Fruit fly (Drosophila melanogaster) whole organism, embryonic: ENCODE results near the gene CG14410.

Experiments
- BEAF-32 ChIP-seq: fragments of 200-800 bp; sonication (Bioruptor generic); optimal IDR thresholded peaks from 3 replicates; lab custom pipeline; 2017; ENCODE audit warnings: missing biosample characterization, missing genetic modification characterization, mild to moderate bottlenecking, moderate library complexity, missing genetic modification reagents
- Bteb2 ChIP-seq: fragments of 200-800 bp; sonication (Bioruptor generic); optimal IDR thresholded peaks from 2 replicates; lab custom pipeline; 2016; ENCODE audit warnings: missing biosample characterization, missing genetic modification characterization
- CG11247 ChIP-seq: fragments of 200-800 bp; sonication (Bioruptor generic); IDR thresholded peaks from 2 replicates; pipeline ENCODE4 v1.3.6; 2022; ENCODE audit warnings: missing biosample characterization, missing genetic modification characterization
- CG13287 ChIP-seq: fragments of 200-800 bp; sonication (Bioruptor generic); IDR thresholded peaks from 2 replicates; pipeline ENCODE4 v1.3.6; 2022; ENCODE audit warnings: missing biosample characterization, missing genetic modification characterization; ENCODE audit not compliant: partially characterized antibody
- CG15011 ChIP-seq: fragments of 200-800 bp; sonication (Bioruptor generic); optimal IDR thresholded peaks from 3 replicates; lab custom pipeline; 2018; ENCODE audit warnings: missing biosample characterization, mild to moderate bottlenecking, missing genetic modification characterization
- CG15601 ChIP-seq: fragments of 200-800 bp; sonication (Bioruptor generic); optimal IDR thresholded peaks from 3 replicates; lab custom pipeline; 2019; ENCODE audit warnings: missing biosample characterization, mild to moderate bottlenecking, missing genetic modification characterization, moderate library complexity
- CG17359 ChIP-seq: fragments of 200-800 bp; sonication (Bioruptor generic); optimal IDR thresholded peaks from 3 replicates; lab custom pipeline; 2018; ENCODE audit warnings: missing biosample characterization, mild to moderate bottlenecking, missing genetic modification characterization, moderate library complexity
- CG17385 ChIP-seq: fragments of 200-800 bp; sonication (Bioruptor generic); optimal IDR thresholded peaks from 3 replicates; lab custom pipeline; 2018; ENCODE audit warnings: missing biosample characterization, mild to moderate bottlenecking, missing genetic modification characterization
- CG17612 ChIP-seq: fragments of 200-800 bp; sonication (Bioruptor generic); IDR thresholded peaks from 2 replicates; pipeline ENCODE4 v1.3.6; 2022; ENCODE audit warnings: missing biosample characterization, missing genetic modification characterization
- CG1832 ChIP-seq: fragments of 200-800 bp; sonication (Bioruptor generic); optimal IDR thresholded peaks from 2 replicates; lab custom pipeline; 2017; ENCODE audit warnings: missing biosample characterization, mild to moderate bottlenecking, missing genetic modification characterization, inconsistent platforms
- CG2712 ChIP-seq: fragments of 200-800 bp; optimal IDR thresholded peaks from 3 replicates; lab custom pipeline; 2019; ENCODE audit warnings: missing biosample characterization, mild to moderate bottlenecking, missing genetic modification characterization, moderate library complexity
- CG6175 ChIP-seq: fragments of 200-800 bp; sonication (Bioruptor generic); IDR thresholded peaks from 3 replicates; pipeline ENCODE4 v1.3.6; 2022; ENCODE audit warnings: missing biosample characterization, missing genetic modification characterization
- CG7271 ChIP-seq: fragments of 200-800 bp; sonication (Bioruptor generic); optimal IDR thresholded peaks from 2 replicates; lab custom pipeline; 2018; ENCODE audit warnings: missing biosample characterization, mild to moderate bottlenecking, missing genetic modification characterization, moderate library complexity
- CG7839 ChIP-seq: fragments of 200-800 bp; sonication (Bioruptor generic); optimal IDR thresholded peaks from 3 replicates; lab custom pipeline; 2018; ENCODE audit warnings: missing biosample characterization, mild to moderate bottlenecking, missing genetic modification characterization, moderate library complexity
- CG7987 ChIP-seq: fragments of 200-800 bp; sonication (Bioruptor generic); optimal IDR thresholded peaks from 2 replicates; lab custom pipeline; 2018; ENCODE audit warnings: missing biosample characterization, mild to moderate bottlenecking, missing genetic modification characterization, moderate library complexity
- CG8924 ChIP-seq: fragments of 200-800 bp; optimal IDR thresholded peaks from 3 replicates; lab custom pipeline; 2019; ENCODE audit warnings: missing biosample characterization, mild to moderate bottlenecking, missing genetic modification characterization, moderate library complexity
- Camta ChIP-seq: fragments of 200-800 bp; sonication (Bioruptor generic); optimal IDR thresholded peaks from 2 replicates; lab custom pipeline; 2016; ENCODE audit warnings: missing biosample characterization, missing genetic modification characterization
- CkIIα-i1 ChIP-seq: fragments of 200-800 bp; sonication (Bioruptor generic); IDR thresholded peaks from 2 replicates; pipeline ENCODE4 v1.3.6; 2022; ENCODE audit warnings: missing biosample characterization, missing genetic modification characterization
- D ChIP-seq, 2 experiments: fragments of 200-800 bp in 1 of 2; fragments of >200 bp in 1 of 2; sonication (Bioruptor generic) in 1 of 2; optimal IDR thresholded peaks; 2 replicates in 1 of 2; 3 replicates in 1 of 2; lab custom pipeline; 2017; ENCODE audit warnings: mild to moderate bottlenecking in 1 of 2, missing biosample characterization in 1 of 2, missing genetic modification characterization in 1 of 2, missing genetic modification reagents in 1 of 2
- D19A ChIP-seq: fragments of 200-800 bp; optimal IDR thresholded peaks from 3 replicates; lab custom pipeline; 2019; ENCODE audit warnings: missing biosample characterization, mild to moderate bottlenecking, missing genetic modification characterization, moderate library complexity
- Deaf1 ChIP-seq: fragments of 200-800 bp; optimal IDR thresholded peaks from 3 replicates; lab custom pipeline; 2019; ENCODE audit warnings: missing biosample characterization, mild to moderate bottlenecking, missing genetic modification characterization, moderate library complexity
- Dp ChIP-seq: fragments of 200-800 bp; sonication (Bioruptor generic); optimal IDR thresholded peaks from 2 replicates; lab custom pipeline; 2018; ENCODE audit warnings: missing biosample characterization, mild to moderate bottlenecking, missing genetic modification characterization, moderate library complexity
- GATAe ChIP-seq: fragments of 200-800 bp; sonication (Bioruptor generic); conservative IDR thresholded peaks from 2 replicates; pipeline ENCODE4 v1.3.6; 2022; ENCODE audit warnings: missing biosample characterization, missing genetic modification characterization
- Lim3 ChIP-seq: fragments of 200-800 bp; sonication (Bioruptor generic); IDR thresholded peaks from 2 replicates; pipeline ENCODE4 v1.3.6; 2022; ENCODE audit warnings: missing biosample characterization, missing genetic modification characterization
- MBD-R2 ChIP-seq: fragments of 200-800 bp; sonication (Bioruptor generic); IDR thresholded peaks from 2 replicates; pipeline ENCODE4 v1.3.6; 2022; ENCODE audit warnings: missing biosample characterization, missing genetic modification characterization
- MESR4 ChIP-seq: fragments of 200-800 bp; sonication (Bioruptor generic); optimal IDR thresholded peaks from 2 replicates; lab custom pipeline; 2018; ENCODE audit warnings: missing biosample characterization, mild to moderate bottlenecking, missing genetic modification characterization, moderate library complexity
- NC2β ChIP-seq: fragments of 200-800 bp; sonication (Bioruptor generic); optimal IDR thresholded peaks from 2 replicates; lab custom pipeline; 2016; ENCODE audit warnings: missing biosample characterization, missing genetic modification characterization
- Oli ChIP-seq: fragments of 200-800 bp; sonication (Bioruptor generic); optimal IDR thresholded peaks from 2 replicates; lab custom pipeline; 2018; ENCODE audit warnings: missing biosample characterization, mild to moderate bottlenecking, missing genetic modification characterization, moderate library complexity
- Scr ChIP-seq: fragments of 200-800 bp; sonication (Bioruptor generic); IDR thresholded peaks from 2 replicates; pipeline ENCODE4 v1.3.6; 2022; ENCODE audit warnings: missing biosample characterization, missing genetic modification characterization; ENCODE audit not compliant: partially characterized antibody
- Side ChIP-seq: fragments of 200-800 bp; sonication (Bioruptor generic); optimal IDR thresholded peaks from 2 replicates; lab custom pipeline; 2016; ENCODE audit warnings: missing biosample characterization, missing genetic modification characterization
- bab2 ChIP-seq: fragments of 200-800 bp; sonication (Bioruptor generic); optimal IDR thresholded peaks from 2 replicates; lab custom pipeline; 2016; ENCODE audit warnings: missing biosample characterization, missing genetic modification characterization
- chinmo ChIP-seq: fragments of 200-800 bp; sonication (Bioruptor generic); IDR thresholded peaks from 4 replicates; pipeline ENCODE4 v1.3.6; 2022; ENCODE audit warnings: missing biosample characterization, missing genetic modification characterization; ENCODE audit not compliant: partially characterized antibody
- croc ChIP-seq: fragments of 200-800 bp; sonication (Bioruptor generic); conservative IDR thresholded peaks from 3 replicates; pipeline ENCODE4 v1.3.6; 2022; ENCODE audit warnings: missing biosample characterization, missing genetic modification characterization
- crol ChIP-seq: fragments of 200-800 bp; sonication (Bioruptor generic); IDR thresholded peaks from 2 replicates; pipeline ENCODE4 v1.3.6; 2022; ENCODE audit warnings: missing biosample characterization, missing genetic modification characterization
- crp ChIP-seq, 2 experiments: fragments of 200-800 bp; sonication (Bioruptor generic); optimal IDR thresholded peaks; 2 replicates in 1 of 2; 3 replicates in 1 of 2; lab custom pipeline; 2017; ENCODE audit warnings: missing biosample characterization in 2 of 2, missing genetic modification characterization in 2 of 2, mild to moderate bottlenecking in 1 of 2, moderate library complexity in 1 of 2
- da ChIP-seq: fragments of 200-800 bp; sonication (Bioruptor generic); optimal IDR thresholded peaks from 2 replicates; lab custom pipeline; 2016; ENCODE audit warnings: missing biosample characterization, missing genetic modification characterization
- exex ChIP-seq: fragments of 200-800 bp; sonication (Bioruptor generic); optimal IDR thresholded peaks from 4 replicates; lab custom pipeline; 2018; ENCODE audit warnings: missing biosample characterization, mild to moderate bottlenecking, missing genetic modification characterization, moderate library complexity
- kah ChIP-seq: fragments of 200-800 bp; sonication (Bioruptor generic); optimal IDR thresholded peaks from 2 replicates; lab custom pipeline; 2018; ENCODE audit warnings: missing biosample characterization, mild to moderate bottlenecking, missing genetic modification characterization
- lmd ChIP-seq: fragments of 200-800 bp; sonication (Bioruptor generic); IDR thresholded peaks from 2 replicates; pipeline ENCODE4 v1.3.6; 2022; ENCODE audit warnings: missing biosample characterization, missing genetic modification characterization
- pb ChIP-seq: fragments of 200-800 bp; sonication (Bioruptor generic); optimal IDR thresholded peaks from 3 replicates; lab custom pipeline; 2016; ENCODE audit warnings: missing biosample characterization, missing genetic modification characterization
- pita ChIP-seq: fragments of 200-800 bp; sonication (Bioruptor generic); optimal IDR thresholded peaks from 2 replicates; lab custom pipeline; 2017; ENCODE audit warnings: missing biosample characterization, mild to moderate bottlenecking, missing genetic modification characterization
- pum ChIP-seq: fragments of 200-800 bp; sonication (Bioruptor generic); optimal IDR thresholded peaks from 2 replicates; lab custom pipeline; 2016; ENCODE audit warnings: missing biosample characterization, missing genetic modification characterization
- ranshi ChIP-seq: fragments of 200-800 bp; sonication (Bioruptor generic); IDR thresholded peaks from 2 replicates; pipeline ENCODE4 v1.3.6; 2022; ENCODE audit warnings: missing biosample characterization, missing genetic modification characterization
- sd ChIP-seq: fragments of 200-800 bp; sonication (Bioruptor generic); optimal IDR thresholded peaks from 3 replicates; lab custom pipeline; 2018; ENCODE audit warnings: missing biosample characterization, mild to moderate bottlenecking, missing genetic modification characterization, moderate library complexity
- sob ChIP-seq: fragments of 200-800 bp; sonication (Bioruptor generic); IDR thresholded peaks from 2 replicates; pipeline ENCODE4 v1.3.6; 2022; ENCODE audit warnings: missing biosample characterization, missing genetic modification characterization
- tin ChIP-seq: fragments of 200-800 bp; sonication (Bioruptor generic); optimal IDR thresholded peaks from 3 replicates; lab custom pipeline; 2016; ENCODE audit warnings: missing biosample characterization, missing genetic modification characterization
- tio ChIP-seq: fragments of 200-800 bp; sonication (Bioruptor generic); optimal IDR thresholded peaks from 2 replicates; lab custom pipeline; 2017; ENCODE audit warnings: missing biosample characterization, missing genetic modification characterization, inconsistent platforms
- unpg ChIP-seq: fragments of 200-800 bp; sonication (Bioruptor generic); optimal IDR thresholded peaks from 3 replicates; lab custom pipeline; 2018; ENCODE audit warnings: missing biosample characterization, mild to moderate bottlenecking, missing genetic modification characterization, moderate library complexity
- zf30C ChIP-seq: fragments of 200-800 bp; sonication (Bioruptor generic); optimal IDR thresholded peaks from 3 replicates; lab custom pipeline; 2018; ENCODE audit warnings: missing biosample characterization, mild to moderate bottlenecking, missing genetic modification characterization

Gene CG14410

dm6 chrX:14882536-14883118, 46.1 kb downstream of the CG14410 start, which contains the start of the genes CG45064 and CG45065 (continued):
- TF ChIP-seq D19A (tag; lab: Kevin White, UChicago) (peak; percentile 81), sd (peak; percentile 43), CkIIα-i1 (no peak), pb (GFP tag; lab: Kevin White, UChicago) (peak; percentile 80), Oli (peak; percentile 91), CG7271 (tag; lab: Kevin White, UChicago) (no peak), D (optimal IDR thresholded peaks at IDR 0.05; lab: Kevin White, UChicago) (no peak), D (GFP tag; optimal IDR thresholded peaks at IDR 0.05; lab: Kevin White, UChicago) (peak; percentile 83), GATAe (GFP tag; lab: Robert Waterston, UW) (no peak), Dp (GFP tag; lab: Kevin White, UChicago) (no peak), tio (peak; percentile 61), CG17385 (peak; percentile 79), CG7987 (GFP tag; lab: Kevin White, UChicago) (no peak), Deaf1 (tag; lab: Kevin White, UChicago) (peak; percentile 75), CG17612 (GFP tag; lab: Robert Waterston, UW) (no peak), ranshi (GFP tag; lab: Robert Waterston, UW) (peak; percentile 77), kah (GFP tag; lab: Kevin White, UChicago) (peak; percentile 69), da (GFP tag; lab: Kevin White, UChicago) (peak; percentile 55), crp (GFP tag; optimal IDR thresholded peaks at IDR 0.05; lab: Kevin White, UChicago) (peak in 1 of 2 experiments; percentile 31), Scr (no peak), Lim3 (peak; percentile 68), CG2712 (tag; lab: Kevin White, UChicago) (peak; percentile 89), bab2 (GFP tag; lab: Kevin White, UChicago) (peak; percentile 81), exex (tag; lab: Kevin White, UChicago) (peak; percentile 11), CG1832 (no peak), croc (peak; percentile 74), unpg (peak; percentile 89), crol (GFP tag; lab: Robert Waterston, UW) (no peak), CG15601 (tag; lab: Kevin White, UChicago) (peak; percentile 89), MBD-R2 (GFP tag; lab: Robert Waterston, UW) (peak; percentile 43; the same call in 1 of the 2 replicates), chinmo (GFP tag; lab: Robert Waterston, UW) (no peak), CG7839 (tag; lab: Kevin White, UChicago) (peak; percentile 89), CG8924 (tag; lab: Kevin White, UChicago) (peak; percentile 88), zf30C (peak; percentile 51), CG11247 (GFP tag; lab: Robert Waterston, UW) (peak; percentile 56; the same call in 1 of the 2 replicates), CG17359 (tag; lab: Kevin White, UChicago) (peak; percentile 94), BEAF-32 (no peak), Bteb2 (GFP tag; lab: Kevin White, UChicago) (peak; percentile 65), NC2β (GFP tag; lab: Kevin White, UChicago) (peak; percentile 73), CG13287 (GFP tag; lab: Robert Waterston, UW) (no peak), CG15011 (peak; percentile 58), pita (GFP tag; lab: Kevin White, UChicago) (no peak), Side (GFP tag; lab: Kevin White, UChicago) (peak; percentile 84), MESR4 (GFP tag; lab: Kevin White, UChicago) (no peak), sob (peak; percentile 75), Camta (GFP tag; lab: Kevin White, UChicago) (peak; percentile 83), tin (GFP tag; lab: Kevin White, UChicago) (peak; percentile 75), CG6175 (GFP tag; lab: Robert Waterston, UW) (no peak), pum (GFP tag; lab: Kevin White, UChicago) (peak; percentile 86), lmd (GFP tag; lab: Robert Waterston, UW) (peak; percentile 81)
